Worm (Caenorhabditis elegans): ENCODE measurements around the gene Y25C1A.14.

Y25C1A.14 gene

DNA sequence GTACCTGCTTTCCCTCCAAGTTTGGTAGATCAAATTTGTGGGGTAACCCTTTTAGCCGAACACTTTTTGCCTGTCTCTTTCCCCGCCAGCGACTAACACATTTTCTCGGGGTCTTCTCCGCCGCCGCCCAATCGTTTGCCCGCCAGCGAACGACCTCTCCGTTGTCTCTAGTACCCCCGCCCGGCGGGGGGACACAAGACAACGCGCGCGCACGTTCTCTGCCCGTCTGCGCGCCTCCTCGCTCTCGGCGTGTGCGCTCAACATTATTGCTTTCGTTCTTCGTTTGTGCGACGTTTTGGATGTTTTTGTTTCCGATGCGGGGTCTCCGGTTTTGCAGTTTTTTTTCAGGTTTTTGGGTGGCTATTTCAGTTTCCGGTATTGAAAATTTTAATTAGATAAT is 41.2 kb downstream of the Y25C1A.14 start:
- TF ChIP-seq ceh-19 (GFP tag; optimal IDR thresholded peaks at IDR 0.05) (peak; percentile 0), ceh-31 (tag; optimal IDR thresholded peaks at IDR 0.05) (peak; percentile 53), ceh-24 (tag; optimal IDR thresholded peaks at IDR 0.05) (no peak), rnt-1 (tag; optimal IDR thresholded peaks at IDR 0.05) (no peak), ceh-30 (tag; optimal IDR thresholded peaks at IDR 0.05) (no peak), lim-6 (tag; optimal IDR thresholded peaks at IDR 0.05) (no peak), hlh-30 (tag; optimal IDR thresholded peaks at IDR 0.05; ENCODE audit: insufficient read depth) (peak; percentile 67), zip-5 (tag; optimal IDR thresholded peaks at IDR 0.05) (no peak), fkh-6 (tag; optimal IDR thresholded peaks at IDR 0.05) (peak; percentile 48), pros-1 (tag; optimal IDR thresholded peaks at IDR 0.05) (peak; percentile 60), ceh-34 (tag; optimal IDR thresholded peaks at IDR 0.05) (peak; percentile 45), ceh-2 (tag; optimal IDR thresholded peaks at IDR 0.05) (no peak), hlh-15 (tag; optimal IDR thresholded peaks at IDR 0.05) (no peak), hlh-8 (tag; optimal IDR thresholded peaks at IDR 0.05) (no peak), odd-2 (tag; optimal IDR thresholded peaks at IDR 0.05) (no peak), nhr-232 (tag; optimal IDR thresholded peaks at IDR 0.05) (peak; percentile 24), sdc-2 (tag; optimal IDR thresholded peaks at IDR 0.05) (peak; percentile 43), nfya-1 (tag; optimal IDR thresholded peaks at IDR 0.05) (peak; percentile 67), npax-4 (tag; optimal IDR thresholded peaks at IDR 0.05) (no peak), tbx-2 (tag; optimal IDR thresholded peaks at IDR 0.05) (peak; percentile 60), ref-2 (tag; optimal IDR thresholded peaks at IDR 0.05) (peak; percentile 53), sox-4 (tag; optimal IDR thresholded peaks at IDR 0.05) (peak; percentile 25), ceh-14 (tag; optimal IDR thresholded peaks at IDR 0.05) (peak; percentile 66), C08G9.2 (tag; optimal IDR thresholded peaks at IDR 0.05) (peak; percentile 46), unc-42 (tag; optimal IDR thresholded peaks at IDR 0.05) (peak; percentile 58), ceh-18 (tag; optimal IDR thresholded peaks at IDR 0.05) (peak; percentile 16), K09A11.1 (tag; optimal IDR thresholded peaks at IDR 0.05; ENCODE audit: insufficient read depth) (no peak), ztf-16 (tag; optimal IDR thresholded peaks at IDR 0.05) (no peak), unc-3 (GFP tag; conservative IDR thresholded peaks at IDR 0.05) (no peak), unc-3 (tag; optimal IDR thresholded peaks at IDR 0.05) (no peak)

ce11 chrII:3054622-3055021 is 42.1 kb downstream of the Y25C1A.14 start:
- TF ChIP-seq ceh-34 (tag; optimal IDR thresholded peaks at IDR 0.05): peak; percentile 55
- TF ChIP-seq T23F11.4 (GFP tag; optimal IDR thresholded peaks at IDR 0.05): no peak
- no peak for TF ChIP-seq ceh-24 (tag; optimal IDR thresholded peaks at IDR 0.05)
- TF ChIP-seq pag-3 (tag; optimal IDR thresholded peaks at IDR 0.05; ENCODE audit: borderline replicate concordance): no peak
- TF ChIP-seq hlh-15 (tag; optimal IDR thresholded peaks at IDR 0.05): no peak
- TF ChIP-seq ceh-19 (GFP tag; optimal IDR thresholded peaks at IDR 0.05): no peak
- TF ChIP-seq nfya-1 (tag; optimal IDR thresholded peaks at IDR 0.05): peak; percentile 72
- no peak for TF ChIP-seq fkh-10 (GFP tag; optimal IDR thresholded peaks at IDR 0.05)
- no peak for TF ChIP-seq syd-9 (tag; optimal IDR thresholded peaks at IDR 0.05)
- TF ChIP-seq hlh-6 (tag; optimal IDR thresholded peaks at IDR 0.05): peak; percentile 6
- TF ChIP-seq sox-4 (tag; optimal IDR thresholded peaks at IDR 0.05): no peak
- no peak for TF ChIP-seq ceh-14 (tag; optimal IDR thresholded peaks at IDR 0.05)
- TF ChIP-seq eyg-1 (tag; optimal IDR thresholded peaks at IDR 0.05): no peak
- TF ChIP-seq ztf-16 (tag; optimal IDR thresholded peaks at IDR 0.05): no peak
- TF ChIP-seq C08G9.2 (tag; optimal IDR thresholded peaks at IDR 0.05): no peak
- no peak for TF ChIP-seq Y22D7AL.16 (tag; optimal IDR thresholded peaks at IDR 0.05)
- TF ChIP-seq ttx-3 (tag; optimal IDR thresholded peaks at IDR 0.05): no peak
- TF ChIP-seq ceh-9 (tag; optimal IDR thresholded peaks at IDR 0.05): no peak
- TF ChIP-seq sox-2 (GFP tag; IDR thresholded peaks at IDR 0.05): no peak
- TF ChIP-seq ceh-2 (tag; optimal IDR thresholded peaks at IDR 0.05): peak; percentile 11
- TF ChIP-seq rnt-1 (tag; optimal IDR thresholded peaks at IDR 0.05): no peak
- TF ChIP-seq ref-2 (tag; optimal IDR thresholded peaks at IDR 0.05): peak; percentile 23
- TF ChIP-seq hlh-30 (tag; optimal IDR thresholded peaks at IDR 0.05; ENCODE audit: insufficient read depth): no peak
- TF ChIP-seq pros-1 (tag; optimal IDR thresholded peaks at IDR 0.05): no peak
- TF ChIP-seq odd-2 (tag; optimal IDR thresholded peaks at IDR 0.05): no peak
- TF ChIP-seq pat-9 (tag; optimal IDR thresholded peaks at IDR 0.05): no peak
- no peak for TF ChIP-seq sdc-2 (tag; optimal IDR thresholded peaks at IDR 0.05)
- TF ChIP-seq ceh-31 (tag; optimal IDR thresholded peaks at IDR 0.05): peak; percentile 31
- no peak for TF ChIP-seq pqm-1 (tag; optimal IDR thresholded peaks at IDR 0.05)
- TF ChIP-seq mec-3 (tag; optimal IDR thresholded peaks at IDR 0.05; ENCODE audit: borderline replicate concordance): no peak
- TF ChIP-seq ahr-1 (tag; optimal IDR thresholded peaks at IDR 0.05): no peak
- TF ChIP-seq ceh-6 (GFP tag; optimal IDR thresholded peaks at IDR 0.05): no peak
- TF ChIP-seq pax-1 (tag; optimal IDR thresholded peaks at IDR 0.05): no peak
- peak; percentile 22 for TF ChIP-seq tbx-2 (tag; optimal IDR thresholded peaks at IDR 0.05)
- no peak for TF ChIP-seq unc-3 (GFP tag; conservative IDR thresholded peaks at IDR 0.05)
- no peak for TF ChIP-seq unc-3 (tag; optimal IDR thresholded peaks at IDR 0.05)
- TF ChIP-seq fkh-6 (tag; optimal IDR thresholded peaks at IDR 0.05): no peak
- TF ChIP-seq lin-11 (tag; optimal IDR thresholded peaks at IDR 0.05): no peak
- no peak for TF ChIP-seq ceh-48 (tag; optimal IDR thresholded peaks at IDR 0.05)
- no peak for TF ChIP-seq unc-55 (GFP tag; optimal IDR thresholded peaks at IDR 0.05)

All from whole organism, late embryonic.